Fruit fly (Drosophila melanogaster) whole organism, adult: ENCODE measurements around the gene CG33703.

Experiments used
- CG11617 ChIP-seq: fragments of 200-800 bp; sonication (Bioruptor generic); optimal IDR thresholded peaks from 2 replicates; lab custom pipeline; 2017; ENCODE audit warnings: mild to moderate bottlenecking, missing biosample characterization, missing genetic modification reagents, missing genetic modification characterization
- CG1620 ChIP-seq: fragments of 200-800 bp; sonication (Bioruptor generic); optimal IDR thresholded peaks from 2 replicates; lab custom pipeline; 2016; ENCODE audit warnings: missing biosample characterization, missing genetic modification characterization
- CG5204 ChIP-seq: fragments of 200-800 bp; sonication (Bioruptor generic); optimal IDR thresholded peaks from 2 replicates; lab custom pipeline; 2016; ENCODE audit warnings: missing biosample characterization, missing genetic modification characterization
- Clk ChIP-seq: fragments of 200-800 bp; sonication (Bioruptor generic); optimal IDR thresholded peaks from 2 replicates; lab custom pipeline; 2017; ENCODE audit warnings: missing biosample characterization, missing genetic modification characterization
- Mnt ChIP-seq: fragments of 200-800 bp; sonication (Bioruptor generic); optimal IDR thresholded peaks from 2 replicates; lab custom pipeline; 2016; ENCODE audit warnings: missing biosample characterization, mild to moderate bottlenecking, missing genetic modification characterization
- kay ChIP-seq: fragments of 200-800 bp; sonication (Bioruptor generic); peaks from one replicate; lab custom pipeline; 2016; ENCODE audit warnings: missing biosample characterization, missing genetic modification characterization, borderline replicate concordance
- pad ChIP-seq: fragments of 200-800 bp; sonication (Bioruptor generic); optimal IDR thresholded peaks from 3 replicates; lab custom pipeline; 2017; ENCODE audit warnings: missing biosample characterization, missing genetic modification characterization, mild to moderate bottlenecking, moderate library complexity, missing genetic modification reagents

dm6 chr3L:9489627-9490026 is 22.8 kb downstream of the CG33703 start:
- TF ChIP-seq pad (GFP tag; lab: Kevin White, UChicago) (no peak), kay (no peak), CG1620 (GFP tag; lab: Kevin White, UChicago) (no peak), CG5204 (GFP tag; lab: Kevin White, UChicago) (no peak), Mnt (GFP tag; lab: Kevin White, UChicago) (no peak), CG11617 (GFP tag; lab: Kevin White, UChicago) (no peak), Clk (GFP tag; lab: Kevin White, UChicago) (no peak)
